Worm (Caenorhabditis elegans): Measurements from ENCODE around the gene rbr-2.

Gene rbr-2

DNA sequence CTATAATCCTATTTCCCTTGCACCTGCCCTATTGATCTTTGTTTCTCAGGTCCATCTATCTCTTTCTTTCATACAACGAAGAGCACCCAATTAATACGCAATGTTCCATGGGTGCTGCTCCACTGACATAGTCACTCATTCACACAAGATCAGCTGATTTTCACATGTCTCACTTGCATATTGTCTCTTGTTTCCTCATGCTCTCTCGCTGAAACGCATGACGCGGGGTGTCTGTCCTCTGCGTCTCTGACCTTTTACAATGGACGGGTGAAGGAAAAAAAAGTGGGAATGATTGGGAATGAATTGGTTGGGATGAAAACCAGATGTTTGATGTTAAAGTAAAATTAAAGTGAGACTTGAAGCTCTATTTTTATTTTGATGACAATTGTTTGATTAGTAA lies 15.5 kb downstream of the rbr-2 start (continued):
- TF ChIP-seq egrh-3 (GFP tag; IDR thresholded peaks at IDR 0.05) (peak; percentile 29; the same call in 1 of the 2 replicates), B0261.1 (tag; optimal IDR thresholded peaks at IDR 0.05) (no peak), attf-5 (GFP tag; optimal IDR thresholded peaks at IDR 0.05) (peak; percentile 72), let-526 (GFP tag; IDR thresholded peaks at IDR 0.05) (peak; percentile 89), lir-1 (GFP tag; conservative IDR thresholded peaks at IDR 0.05) (peak; percentile 55), nfya-2 (GFP tag; IDR thresholded peaks at IDR 0.05) (no peak), bed-2 (GFP tag; IDR thresholded peaks at IDR 0.05) (no peak), F23B12.7 (tag; optimal IDR thresholded peaks at IDR 0.05; ENCODE audit: insufficient read depth) (no peak), C06A6.2 (GFP tag; conservative IDR thresholded peaks at IDR 0.05) (peak; percentile 66; the same call in 1 of the 2 replicates), ZK185.1 (tag; optimal IDR thresholded peaks at IDR 0.05; ENCODE audit: poor library complexity, severe bottlenecking) (peak; percentile 71), mes-4 (tag; optimal IDR thresholded peaks at IDR 0.05) (no peak), dox-1 (GFP tag; IDR thresholded peaks at IDR 0.05) (peak; percentile 75), lin-26 (GFP tag; IDR thresholded peaks at IDR 0.05) (0 out of 2 replicates have a peak, but pooled peaks have one; percentile 65), dpff-1 (tag; optimal IDR thresholded peaks at IDR 0.05) (no peak), zfh-2 (GFP tag; conservative IDR thresholded peaks at IDR 0.05) (peak; percentile 58), egl-44 (GFP tag; IDR thresholded peaks at IDR 0.05) (peak; percentile 74), tbp1 (GFP tag; optimal IDR thresholded peaks at IDR 0.05) (peak; percentile 54), rcor-1 (GFP tag; IDR thresholded peaks at IDR 0.05) (peak; percentile 29; the same call in 1 of the 2 replicates), F33H1.4 (GFP tag; IDR thresholded peaks at IDR 0.05) (no peak), F37B4.10 (GFP tag; IDR thresholded peaks at IDR 0.05) (no peak), ztf-6 (GFP tag; IDR thresholded peaks at IDR 0.05) (no peak), C17E4.6 (GFP tag; IDR thresholded peaks at IDR 0.05) (no peak), ztf-28 (GFP tag; IDR thresholded peaks at IDR 0.05) (no peak), lin-54 (GFP tag; optimal IDR thresholded peaks at IDR 0.05) (peak; percentile 62), mxl-1 (tag; optimal IDR thresholded peaks at IDR 0.05) (no peak), lag-1 (GFP tag; IDR thresholded peaks at IDR 0.05) (no peak), B0035.1 (tag; optimal IDR thresholded peaks at IDR 0.05) (no peak), nhr-90 (tag; optimal IDR thresholded peaks at IDR 0.05) (no peak), attf-3 (GFP tag; conservative IDR thresholded peaks at IDR 0.05) (no peak), snpc-1.3 (tag; optimal IDR thresholded peaks at IDR 0.05; ENCODE audit: insufficient read depth) (no peak), sptf-2 (GFP tag; optimal IDR thresholded peaks at IDR 0.05) (no peak), ceh-91 (GFP tag; IDR thresholded peaks at IDR 0.05) (no peak), xnd-1 (tag; optimal IDR thresholded peaks at IDR 0.05) (no peak), bed-1 (GFP tag; IDR thresholded peaks at IDR 0.05) (no peak), ceh-58 (GFP tag; IDR thresholded peaks at IDR 0.05) (no peak), ccch-3 (GFP tag; optimal IDR thresholded peaks at IDR 0.05) (no peak), mcd-1 (GFP tag; IDR thresholded peaks at IDR 0.05) (peak; percentile 76), snpc-3.4 (tag; optimal IDR thresholded peaks at IDR 0.05) (no peak), rpc-1 (optimal IDR thresholded peaks at IDR 0.05) (no peak), rpc-1 (tag; optimal IDR thresholded peaks at IDR 0.05) (no peak), madf-10 (tag; optimal IDR thresholded peaks at IDR 0.05) (peak; percentile 59), hlh-26 (GFP tag; conservative IDR thresholded peaks at IDR 0.05) (no peak), efl-1 (GFP tag; optimal IDR thresholded peaks at IDR 0.05) (no peak), cebp-2 (GFP tag; IDR thresholded peaks at IDR 0.05) (no peak), hrde-1 (tag; optimal IDR thresholded peaks at IDR 0.05; ENCODE audit: borderline replicate concordance) (no peak), nfya-1 (tag; optimal IDR thresholded peaks at IDR 0.05; ENCODE audit: borderline replicate concordance, insufficient read depth) (no peak), Y53F4B.3 (GFP tag; IDR thresholded peaks at IDR 0.05) (no peak), ekl-4 (GFP tag; IDR thresholded peaks at IDR 0.05) (peak; percentile 85), athp-1 (tag; optimal IDR thresholded peaks at IDR 0.05) (no peak)
